Worm (Caenorhabditis elegans): ENCODE data around the gene Y60C6A.3.

DNA sequence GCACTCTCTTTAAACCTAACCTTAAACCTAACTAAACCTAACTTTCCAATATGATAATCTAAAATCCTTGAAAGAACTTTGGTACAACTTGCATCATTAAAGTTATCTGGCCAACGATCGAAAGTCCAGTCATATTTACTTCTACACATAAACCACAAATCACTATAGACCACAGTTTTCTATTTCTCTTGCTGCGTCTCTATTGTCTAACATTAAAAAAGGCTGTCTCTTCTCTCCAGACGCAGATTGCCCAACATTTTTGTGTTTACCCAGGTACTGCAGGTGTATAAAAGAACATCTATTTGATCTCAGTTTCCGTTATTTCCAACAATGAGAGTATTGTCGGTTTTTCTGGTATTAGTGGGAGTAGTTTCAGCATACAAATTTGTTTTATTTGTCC, 43.4 kb upstream of the Y60C6A.3 start, which contains the start of gene ugt-61:
- no peak for TF ChIP-seq ama-1 (optimal IDR thresholded peaks at IDR 0.05)
- TF ChIP-seq nhr-232 (tag; optimal IDR thresholded peaks at IDR 0.05) = no peak
- no peak for TF ChIP-seq ceh-14 (tag; optimal IDR thresholded peaks at IDR 0.05)
- TF ChIP-seq ceh-9 (tag; optimal IDR thresholded peaks at IDR 0.05) = no peak
- no peak for TF ChIP-seq hlh-15 (tag; optimal IDR thresholded peaks at IDR 0.05)
- no peak for TF ChIP-seq ztf-16 (tag; optimal IDR thresholded peaks at IDR 0.05)
- no peak for TF ChIP-seq gmeb-2 (tag; optimal IDR thresholded peaks at IDR 0.05)
- TF ChIP-seq unc-86 (tag; optimal IDR thresholded peaks at IDR 0.05) = no peak
- TF ChIP-seq ceh-48 (tag; optimal IDR thresholded peaks at IDR 0.05) = no peak
- TF ChIP-seq sox-4 (tag; optimal IDR thresholded peaks at IDR 0.05) = no peak
